Worm (Caenorhabditis elegans): Measurements from ENCODE around the gene W08A12.3.

DNA sequence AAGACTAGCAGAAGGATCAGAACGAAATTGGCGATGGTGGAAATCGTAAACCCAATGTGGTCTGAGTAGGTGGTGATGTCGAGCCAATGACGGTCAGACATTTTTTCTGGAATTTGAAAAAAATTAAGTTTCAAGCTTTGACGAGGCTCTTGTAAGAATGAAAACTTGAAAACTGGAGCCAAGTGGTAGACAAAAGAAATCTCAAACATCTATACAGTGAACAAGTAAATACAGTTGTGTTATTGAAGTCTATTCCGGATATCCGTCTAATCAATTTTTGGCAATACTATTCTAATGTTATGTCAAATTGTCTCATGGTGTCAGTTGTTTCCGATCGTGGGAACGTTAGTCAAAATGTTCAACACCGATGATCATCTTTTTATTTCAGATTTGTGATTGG lies 15.8 kb upstream of the W08A12.3 start, which contains the start of gene str-113:
- TF ChIP-seq ztf-11 (tag; optimal IDR thresholded peaks at IDR 0.05) (no peak), pqm-1 (tag; optimal IDR thresholded peaks at IDR 0.05) (no peak), T26A8.4 (GFP tag; IDR thresholded peaks at IDR 0.05) (no peak), nhr-76 (tag; optimal IDR thresholded peaks at IDR 0.05) (no peak), ZK546.5 (tag; optimal IDR thresholded peaks at IDR 0.05) (no peak), egl-27 (tag; optimal IDR thresholded peaks at IDR 0.05) (no peak), lin-39 (tag; optimal IDR thresholded peaks at IDR 0.05) (no peak), nhr-77 (tag; optimal IDR thresholded peaks at IDR 0.05) (no peak), ama-1 (optimal IDR thresholded peaks at IDR 0.05) (no peak), unc-62 (GFP tag; optimal IDR thresholded peaks at IDR 0.05 in 1 of 2) (no peak), unc-62 (tag; optimal IDR thresholded peaks at IDR 0.05) (no peak), lin-13 (GFP tag; optimal IDR thresholded peaks at IDR 0.05) (no peak)
